Fruit fly (Drosophila melanogaster) whole organism, embryonic: ENCODE results near the gene aux.

Experiments used
- Atf3 ChIP-seq: fragments of 200-800 bp; sonication (Bioruptor generic); optimal IDR thresholded peaks from 3 replicates; lab custom pipeline; 2016; ENCODE audit warnings: missing biosample characterization, missing genetic modification characterization
- Bdp1 ChIP-seq: fragments of 200-800 bp; sonication (Bioruptor generic); optimal IDR thresholded peaks from 3 replicates; lab custom pipeline; 2016; ENCODE audit warnings: missing biosample characterization, missing genetic modification characterization
- CG11456 ChIP-seq: fragments of 200-800 bp; sonication (Bioruptor generic); IDR thresholded peaks from 3 replicates; pipeline ENCODE4 v1.3.6; 2022; ENCODE audit warnings: missing biosample characterization, missing genetic modification characterization
- CG13287 ChIP-seq: fragments of 200-800 bp; sonication (Bioruptor generic); IDR thresholded peaks from 2 replicates; pipeline ENCODE4 v1.3.6; 2022; ENCODE audit warnings: missing biosample characterization, missing genetic modification characterization; ENCODE audit not compliant: partially characterized antibody
- CG15479 ChIP-seq: fragments of 200-800 bp; sonication (Bioruptor generic); optimal IDR thresholded peaks from 3 replicates; lab custom pipeline; 2019; ENCODE audit warnings: missing biosample characterization, mild to moderate bottlenecking, missing genetic modification characterization, moderate library complexity
- CG15514 ChIP-seq: fragments of 200-800 bp; sonication (Bioruptor generic); optimal IDR thresholded peaks from 3 replicates; lab custom pipeline; 2017; ENCODE audit warnings: missing biosample characterization, missing genetic modification characterization, mild to moderate bottlenecking, moderate library complexity, missing genetic modification reagents
- CG17612 ChIP-seq: fragments of 200-800 bp; sonication (Bioruptor generic); IDR thresholded peaks from 2 replicates; pipeline ENCODE4 v1.3.6; 2022; ENCODE audit warnings: missing biosample characterization, missing genetic modification characterization
- CG1792 ChIP-seq: fragments of 200-800 bp; sonication (Bioruptor generic); optimal IDR thresholded peaks from 2 replicates; lab custom pipeline; 2016; ENCODE audit warnings: missing biosample characterization, missing genetic modification characterization
- CG1832 ChIP-seq: fragments of 200-800 bp; sonication (Bioruptor generic); optimal IDR thresholded peaks from 2 replicates; lab custom pipeline; 2017; ENCODE audit warnings: missing biosample characterization, mild to moderate bottlenecking, missing genetic modification characterization, inconsistent platforms
- CG18476 ChIP-seq: fragments of 200-800 bp; sonication (Bioruptor generic); optimal IDR thresholded peaks from 2 replicates; lab custom pipeline; 2016; ENCODE audit warnings: missing biosample characterization, mild to moderate bottlenecking, missing genetic modification characterization
- CG2199 ChIP-seq: fragments of 200-800 bp; sonication (Bioruptor generic); IDR thresholded peaks from 3 replicates; pipeline ENCODE4 v1.3.6; 2022; ENCODE audit warnings: missing biosample characterization, missing genetic modification characterization
- CG30431 ChIP-seq: fragments of 200-800 bp; sonication (Bioruptor generic); optimal IDR thresholded peaks from 2 replicates; lab custom pipeline; 2017; ENCODE audit warnings: missing biosample characterization, missing genetic modification characterization
- CG3163 ChIP-seq: fragments of 200-800 bp; sonication (Bioruptor generic); optimal IDR thresholded peaks from 3 replicates; lab custom pipeline; 2016; ENCODE audit warnings: missing biosample characterization, missing genetic modification characterization
- CG32532 ChIP-seq: fragments of 200-800 bp; sonication (Bioruptor generic); IDR thresholded peaks from 2 replicates; pipeline ENCODE4 v1.3.6; 2022; ENCODE audit warnings: missing biosample characterization, missing genetic modification characterization
- CG3281 ChIP-seq: fragments of 200-800 bp; sonication (Bioruptor generic); optimal IDR thresholded peaks from 3 replicates; lab custom pipeline; 2017; ENCODE audit warnings: missing biosample characterization, mild to moderate bottlenecking, missing genetic modification characterization
- CG3838 ChIP-seq: fragments of 200-800 bp; sonication (Bioruptor generic); optimal IDR thresholded peaks from 3 replicates; lab custom pipeline; 2016; ENCODE audit warnings: missing biosample characterization, missing genetic modification characterization
- CG4424 ChIP-seq: fragments of 200-800 bp; sonication (Bioruptor generic); optimal IDR thresholded peaks from 3 replicates; lab custom pipeline; 2016; ENCODE audit warnings: missing biosample characterization, missing genetic modification characterization
- CG7372 ChIP-seq: fragments of 200-800 bp; sonication (Bioruptor generic); IDR thresholded peaks from 2 replicates; pipeline ENCODE4 v1.3.6; 2022; ENCODE audit warnings: missing biosample characterization, missing genetic modification characterization
- CG7928 ChIP-seq: fragments of 200-800 bp; sonication (Bioruptor generic); optimal IDR thresholded peaks from 2 replicates; lab custom pipeline; 2017; ENCODE audit warnings: missing biosample characterization, mild to moderate bottlenecking, missing genetic modification characterization
- CG8388 ChIP-seq: fragments of 200-800 bp; sonication (Bioruptor generic); optimal IDR thresholded peaks from 2 replicates; lab custom pipeline; 2019; ENCODE audit warnings: missing biosample characterization, mild to moderate bottlenecking, missing genetic modification characterization, moderate library complexity
- CG9437 ChIP-seq: fragments of 200-800 bp; sonication (Bioruptor generic); optimal IDR thresholded peaks from 2 replicates; lab custom pipeline; 2018; ENCODE audit warnings: missing biosample characterization, mild to moderate bottlenecking, missing genetic modification characterization
- E2f1 ChIP-seq: fragments of 200-800 bp; sonication (Bioruptor generic); IDR thresholded peaks from 2 replicates; pipeline ENCODE4 v1.3.6; 2022; ENCODE audit warnings: missing biosample characterization, missing genetic modification characterization
- Eip74EF ChIP-seq, 2 experiments: fragments of 200-800 bp in 1 of 2; fragments of >200 bp in 1 of 2; sonication (Bioruptor generic) in 1 of 2; optimal IDR thresholded peaks; 2 replicates each; lab custom pipeline; 2017 to 2019; ENCODE audit warnings: missing biosample characterization in 2 of 2, missing genetic modification characterization in 2 of 2, mild to moderate bottlenecking in 1 of 2, moderate library complexity in 1 of 2
- H15 ChIP-seq: fragments of 200-800 bp; sonication (Bioruptor generic); IDR thresholded peaks from 3 replicates; pipeline ENCODE4 v1.3.6; 2022; ENCODE audit warnings: missing biosample characterization, missing genetic modification characterization
- Hmx ChIP-seq: fragments of 200-800 bp; sonication (Bioruptor generic); optimal IDR thresholded peaks from 2 replicates; lab custom pipeline; 2016; ENCODE audit warnings: missing biosample characterization, missing genetic modification characterization
- Lpt ChIP-seq: fragments of >200 bp; optimal IDR thresholded peaks from 2 replicates; lab custom pipeline; 2018; ENCODE audit warnings: missing biosample characterization, missing genetic modification characterization
- NC2β ChIP-seq: fragments of 200-800 bp; sonication (Bioruptor generic); optimal IDR thresholded peaks from 2 replicates; lab custom pipeline; 2016; ENCODE audit warnings: missing biosample characterization, missing genetic modification characterization
- Sox100B ChIP-seq: fragments of 200-800 bp; sonication (Bioruptor generic); optimal IDR thresholded peaks from 3 replicates; lab custom pipeline; 2018; ENCODE audit warnings: missing biosample characterization, mild to moderate bottlenecking, missing genetic modification characterization
- Sry-δ ChIP-seq: fragments of 200-800 bp; sonication (Bioruptor generic); optimal IDR thresholded peaks from 2 replicates; lab custom pipeline; 2016; ENCODE audit warnings: missing biosample characterization, missing genetic modification characterization
- Usf ChIP-seq: fragments of 200-800 bp; sonication (Bioruptor generic); optimal IDR thresholded peaks from 2 replicates; lab custom pipeline; 2017; ENCODE audit warnings: missing genotype, missing biosample characterization, missing genetic modification characterization
- YL-1 ChIP-seq: fragments of 200-800 bp; sonication (Bioruptor generic); optimal IDR thresholded peaks from 3 replicates; lab custom pipeline; 2017; ENCODE audit warnings: missing biosample characterization, mild to moderate bottlenecking, missing genetic modification characterization
- ara ChIP-seq: fragments of 200-800 bp; sonication (Bioruptor generic); IDR thresholded peaks from 2 replicates; pipeline ENCODE4 v1.3.6; 2022; ENCODE audit warnings: missing biosample characterization, missing genetic modification characterization
- cad ChIP-seq: fragments of >200 bp; optimal IDR thresholded peaks from 2 replicates; lab custom pipeline; 2017; ENCODE audit warnings: missing biosample characterization, missing genetic modification characterization
- cas ChIP-seq: fragments of 200-800 bp; sonication (Bioruptor generic); IDR thresholded peaks from 2 replicates; pipeline ENCODE4 v1.3.6; 2022; ENCODE audit warnings: missing biosample characterization, missing genetic modification characterization
- caup ChIP-seq: fragments of 200-800 bp; sonication (Bioruptor generic); optimal IDR thresholded peaks from 3 replicates; lab custom pipeline; 2017; ENCODE audit warnings: missing biosample characterization, mild to moderate bottlenecking, missing genetic modification characterization, moderate library complexity; ENCODE audit not compliant: severe bottlenecking
- corto ChIP-seq: fragments of 200-800 bp; sonication (Bioruptor generic); optimal IDR thresholded peaks from 2 replicates; lab custom pipeline; 2016; ENCODE audit warnings: missing biosample characterization, mild to moderate bottlenecking, missing genetic modification characterization, moderate library complexity
- crc ChIP-seq: fragments of 200-800 bp; sonication (Bioruptor generic); optimal IDR thresholded peaks from 2 replicates; lab custom pipeline; 2016; ENCODE audit warnings: missing biosample characterization, missing genetic modification characterization
- dpn ChIP-seq, 2 experiments: fragments of 200-800 bp; sonication (Bioruptor generic); optimal IDR thresholded peaks; 3 replicates each; lab custom pipeline; 2016; ENCODE audit warnings: missing biosample characterization in 2 of 2, missing genetic modification characterization in 2 of 2
- fd64A ChIP-seq: fragments of 200-800 bp; sonication (Bioruptor generic); optimal IDR thresholded peaks from 3 replicates; lab custom pipeline; 2018; ENCODE audit warnings: missing biosample characterization, mild to moderate bottlenecking, missing genetic modification characterization
- gsb ChIP-seq: fragments of 200-800 bp; sonication (Bioruptor generic); IDR thresholded peaks from 2 replicates; pipeline ENCODE4 v1.3.6; 2022; ENCODE audit warnings: missing biosample characterization, missing genetic modification characterization
- ham ChIP-seq: fragments of 200-800 bp; sonication (Bioruptor generic); IDR thresholded peaks from 2 replicates; pipeline ENCODE4 v1.3.6; 2022; ENCODE audit warnings: missing biosample characterization, missing genetic modification characterization
- lola ChIP-seq, 3 experiments: fragments of >200 bp in 2 of 3; fragments of 200-800 bp in 1 of 3; sonication (Bioruptor generic) in 1 of 3; optimal IDR thresholded peaks; 2 replicates each; lab custom pipeline; 2017 to 2019; ENCODE audit warnings: missing biosample characterization in 3 of 3, missing genetic modification characterization in 3 of 3, mild to moderate bottlenecking in 1 of 3, moderate library complexity in 1 of 3
- nau ChIP-seq: fragments of 200-800 bp; sonication (Bioruptor generic); optimal IDR thresholded peaks from 3 replicates; lab custom pipeline; 2017; ENCODE audit warnings: missing biosample characterization, mild to moderate bottlenecking, missing genetic modification characterization, missing genetic modification reagents
- pfk ChIP-seq: fragments of 200-800 bp; sonication (Bioruptor generic); optimal IDR thresholded peaks from 2 replicates; lab custom pipeline; 2018; ENCODE audit warnings: missing biosample characterization, mild to moderate bottlenecking, missing genetic modification characterization, moderate library complexity
- prd ChIP-seq, 3 experiments: fragments of >200 bp in 2 of 3; fragments of 200-800 bp in 1 of 3; sonication (Bioruptor generic) in 1 of 3; optimal IDR thresholded peaks in 2 of 3; IDR thresholded peaks in 1 of 3; 2 replicates in 2 of 3; 3 replicates in 1 of 3; pipeline versions ENCODE4 v1.3.6 to Lab custom; 2017 to 2022; ENCODE audit warnings: missing biosample characterization in 1 of 3, missing genetic modification characterization in 1 of 3
- rib ChIP-seq: fragments of 200-800 bp; sonication (Bioruptor generic); IDR thresholded peaks from 2 replicates; pipeline ENCODE4 v1.3.6; 2022; ENCODE audit warnings: missing biosample characterization, missing genetic modification characterization
- sqz ChIP-seq: fragments of 200-800 bp; sonication (Bioruptor generic); optimal IDR thresholded peaks from 3 replicates; lab custom pipeline; 2018; ENCODE audit warnings: missing biosample characterization, mild to moderate bottlenecking, missing genetic modification characterization
- vfl ChIP-seq: fragments of 200-800 bp; sonication (Bioruptor generic); optimal IDR thresholded peaks from 2 replicates; lab custom pipeline; 2016; ENCODE audit warnings: missing biosample characterization, missing genetic modification characterization
- vnd ChIP-seq: fragments of 200-800 bp; sonication (Bioruptor generic); IDR thresholded peaks from 3 replicates; pipeline ENCODE4 v1.3.6; 2022; ENCODE audit warnings: missing biosample characterization, missing genetic modification characterization; ENCODE audit not compliant: partially characterized antibody
- zfh2 ChIP-seq: fragments of 200-800 bp; sonication (Bioruptor generic); optimal IDR thresholded peaks from 2 replicates; lab custom pipeline; 2016; ENCODE audit warnings: missing biosample characterization, missing genetic modification characterization

Gene aux

dm6 chr3R:4214038-4214437 lies 2.5 kb downstream of the aux start (continued):
- TF ChIP-seq CG17612 (GFP tag; lab: Robert Waterston, UW) (peak; percentile 69; the same call in 1 of the 2 replicates), Sry-δ (GFP tag; lab: Kevin White, UChicago) (peak; percentile 40), CG30431 (GFP tag; lab: Kevin White, UChicago) (peak; percentile 73), CG7372 (GFP tag; lab: Robert Waterston, UW) (peak; percentile 85), gsb (GFP tag; lab: Robert Waterston, UW) (peak; percentile 74), CG7928 (GFP tag; lab: Kevin White, UChicago) (peak; percentile 15), Hmx (GFP tag; lab: Kevin White, UChicago) (no peak), ham (GFP tag; lab: Robert Waterston, UW) (peak; percentile 50; the same call in 1 of the 2 replicates), YL-1 (GFP tag; lab: Kevin White, UChicago) (no peak), lola (GFP tag; optimal IDR thresholded peaks at IDR 0.05; lab: Kevin White, UChicago) (peak in 1 of 3 experiments; percentile 12), vfl (GFP tag; lab: Kevin White, UChicago) (no peak), Bdp1 (GFP tag; lab: Kevin White, UChicago) (peak; percentile 51), CG2199 (GFP tag; lab: Robert Waterston, UW) (peak; percentile 65; the same call in 1 of the 3 replicates), NC2β (GFP tag; lab: Kevin White, UChicago) (peak; percentile 58), CG4424 (peak; percentile 78), nau (peak; percentile 66), rib (GFP tag; lab: Robert Waterston, UW) (peak; percentile 46; the same call in 1 of the 2 replicates), pfk (GFP tag; lab: Kevin White, UChicago) (no peak), H15 (GFP tag; lab: Robert Waterston, UW) (peak; percentile 89), prd (optimal IDR thresholded peaks at IDR 0.05; lab: Kevin White, UChicago) (no peak), prd (GFP tag; IDR thresholded peaks at IDR 0.05; lab: Robert Waterston, UW) (peak; percentile 93), CG18476 (GFP tag; lab: Kevin White, UChicago) (peak; percentile 33), crc (GFP tag; lab: Kevin White, UChicago) (peak; percentile 32), Atf3 (peak; percentile 63), CG13287 (GFP tag; lab: Robert Waterston, UW) (no peak), CG15514 (GFP tag; lab: Kevin White, UChicago) (peak; percentile 48), Lpt (no peak), Sox100B (GFP tag; lab: Kevin White, UChicago) (peak; percentile 68), E2f1 (GFP tag; lab: Robert Waterston, UW) (peak; percentile 87), cas (GFP tag; lab: Robert Waterston, UW) (no peak), CG1832 (GFP tag; lab: Kevin White, UChicago) (no peak), zfh2 (GFP tag; lab: Kevin White, UChicago) (peak; percentile 12), CG8388 (GFP tag; lab: Kevin White, UChicago) (peak; percentile 62), cad (no peak), dpn (GFP tag; optimal IDR thresholded peaks at IDR 0.05; lab: Kevin White, UChicago) (peak; percentile 58 to 86), Usf (no peak), Eip74EF (GFP tag; optimal IDR thresholded peaks at IDR 0.05; lab: Kevin White, UChicago) (peak in 1 of 2 experiments; percentile 53), CG15479 (GFP tag; lab: Kevin White, UChicago) (no peak), CG11456 (GFP tag; lab: Robert Waterston, UW) (peak; percentile 89), vnd (GFP tag; lab: Robert Waterston, UW) (no peak), CG3838 (no peak), CG3281 (GFP tag; lab: Kevin White, UChicago) (peak; percentile 55), sqz (GFP tag; lab: Kevin White, UChicago) (peak; percentile 8), corto (GFP tag; lab: Kevin White, UChicago) (no peak), CG9437 (GFP tag; lab: Kevin White, UChicago) (peak; percentile 39), caup (GFP tag; lab: Kevin White, UChicago) (peak; percentile 60), CG32532 (GFP tag; lab: Robert Waterston, UW) (peak; percentile 79), CG1792 (peak; percentile 46), CG3163 (GFP tag; lab: Kevin White, UChicago) (peak; percentile 32), fd64A (GFP tag; lab: Kevin White, UChicago) (peak; percentile 35), ara (GFP tag; lab: Robert Waterston, UW) (peak; percentile 84)
